Fruit fly (Drosophila melanogaster) whole organism, adult: ENCODE data around the gene Gr10a.

Source experiments
- CG11617 ChIP-seq: fragments of 200-800 bp; sonication (Bioruptor generic); optimal IDR thresholded peaks from 2 replicates; lab custom pipeline; 2017; ENCODE audit warnings: mild to moderate bottlenecking, missing biosample characterization, missing genetic modification reagents, missing genetic modification characterization
- Hr96 ChIP-seq: fragments of 200-800 bp; sonication (Bioruptor generic); optimal IDR thresholded peaks from 2 replicates; lab custom pipeline; 2016; ENCODE audit warnings: missing biosample characterization, missing genetic modification characterization
- Mnt ChIP-seq: fragments of 200-800 bp; sonication (Bioruptor generic); optimal IDR thresholded peaks from 2 replicates; lab custom pipeline; 2016; ENCODE audit warnings: missing biosample characterization, mild to moderate bottlenecking, missing genetic modification characterization
- bab1 ChIP-seq: fragments of 200-800 bp; sonication (Bioruptor generic); optimal IDR thresholded peaks from 3 replicates; lab custom pipeline; 2019; ENCODE audit warnings: missing biosample characterization, mild to moderate bottlenecking, missing genetic modification characterization, moderate library complexity
- kay ChIP-seq: fragments of 200-800 bp; sonication (Bioruptor generic); peaks from one replicate; lab custom pipeline; 2016; ENCODE audit warnings: missing biosample characterization, missing genetic modification characterization, borderline replicate concordance
- pad ChIP-seq: fragments of 200-800 bp; sonication (Bioruptor generic); optimal IDR thresholded peaks from 3 replicates; lab custom pipeline; 2017; ENCODE audit warnings: missing biosample characterization, missing genetic modification characterization, mild to moderate bottlenecking, moderate library complexity, missing genetic modification reagents
- tj ChIP-seq: fragments of 200-800 bp; sonication (Bioruptor generic); optimal IDR thresholded peaks from 3 replicates; lab custom pipeline; 2017; ENCODE audit warnings: missing biosample characterization, mild to moderate bottlenecking, missing genetic modification characterization, moderate library complexity

DNA sequence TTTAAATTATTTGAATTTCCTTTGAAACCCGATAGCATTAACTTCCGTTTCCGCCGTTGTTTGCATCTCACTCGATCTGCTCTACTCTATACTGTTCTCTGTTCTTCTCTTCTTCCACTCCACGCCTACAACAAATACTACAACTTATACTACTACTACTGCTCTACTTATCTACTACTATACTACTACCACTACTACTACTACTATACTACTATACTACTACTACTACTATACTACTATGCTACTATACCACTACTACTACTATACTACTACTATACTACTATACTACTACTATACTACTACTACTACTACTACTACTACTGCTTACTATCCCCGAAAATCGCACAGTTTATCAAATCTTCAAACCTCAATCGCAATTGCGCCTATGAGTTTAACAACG lies 34.6 kb downstream of the Gr10a start:
- TF ChIP-seq bab1 (GFP tag; lab: Kevin White, UChicago) (no peak), kay (GFP tag; lab: Kevin White, UChicago) (no peak), tj (no peak), Mnt (GFP tag; lab: Kevin White, UChicago) (no peak), Hr96 (no peak), CG11617 (no peak), pad (no peak)
